Worm (Caenorhabditis elegans) whole organism, L2 larva: ENCODE measurements around the gene Y55F3AR.2.

Source experiments
- C34F6.9 ChIP-seq: fragments of 150-350 bp; optimal IDR thresholded peaks from 2 replicates; lab custom pipeline; 2014; ENCODE audit warnings: missing biosample characterization, missing genetic modification characterization
- F13H6.1 ChIP-seq: sonication (generic microtip); optimal IDR thresholded peaks from 2 replicates; lab custom pipeline; 2016; ENCODE audit warnings: missing genetic modification characterization, missing compliant biosample characterization
- R02D3.7 ChIP-seq: fragments of 150-350 bp; optimal IDR thresholded peaks from 2 replicates; lab custom pipeline; 2014; ENCODE audit warnings: missing biosample characterization, missing genetic modification characterization
- ZK546.5 ChIP-seq: sonication (generic microtip); optimal IDR thresholded peaks from 2 replicates; lab custom pipeline; 2017; ENCODE audit warnings: missing biosample characterization, missing genetic modification characterization
- alr-1 ChIP-seq: fragments of 150-350 bp; optimal IDR thresholded peaks from 2 replicates; lab custom pipeline; 2014; ENCODE audit warnings: missing biosample characterization, missing genetic modification characterization
- aly-2 ChIP-seq: fragments of 150-350 bp; optimal IDR thresholded peaks from 2 replicates; lab custom pipeline; 2014; ENCODE audit warnings: missing biosample characterization, missing genetic modification characterization
- ama-1 ChIP-seq: fragments of 150-350 bp; optimal IDR thresholded peaks from 2 replicates; lab custom pipeline; 2018; ENCODE audit warnings: inconsistent platforms
- blmp-1 ChIP-seq: sonication (generic microtip); optimal IDR thresholded peaks from 2 replicates; lab custom pipeline; 2017; ENCODE audit warnings: missing genetic modification characterization, mild to moderate bottlenecking, missing compliant biosample characterization, antibody characterized with exemption, moderate library complexity; ENCODE audit not compliant: insufficient read depth
- ceh-16 ChIP-seq: fragments of 150-350 bp; optimal IDR thresholded peaks from 2 replicates; lab custom pipeline; 2014; ENCODE audit warnings: missing biosample characterization, missing genetic modification characterization
- crh-2 ChIP-seq: sonication (generic microtip); optimal IDR thresholded peaks from 2 replicates; lab custom pipeline; 2017; ENCODE audit warnings: missing biosample characterization, missing genetic modification characterization
- dmd-4 ChIP-seq: sonication (generic microtip); optimal IDR thresholded peaks from 2 replicates; lab custom pipeline; 2017; ENCODE audit warnings: missing biosample characterization, missing genetic modification characterization
- egl-27 ChIP-seq: sonication (generic microtip); optimal IDR thresholded peaks from 3 replicates; lab custom pipeline; 2017; ENCODE audit warnings: missing biosample characterization, missing genetic modification reagents, missing genetic modification characterization
- elt-3 ChIP-seq: sonication (generic microtip); optimal IDR thresholded peaks from 2 replicates; lab custom pipeline; 2017; ENCODE audit warnings: missing biosample characterization, missing genetic modification characterization
- fos-1 ChIP-seq: fragments of 150-350 bp; optimal IDR thresholded peaks from 2 replicates; lab custom pipeline; 2014; ENCODE audit warnings: missing biosample characterization, missing genetic modification characterization
- gmeb-1 ChIP-seq: fragments of 150-350 bp; optimal IDR thresholded peaks from 2 replicates; lab custom pipeline; 2014; ENCODE audit warnings: missing biosample characterization, missing genetic modification characterization
- lin-11 ChIP-seq: fragments of 150-350 bp; sonication (generic microtip); optimal IDR thresholded peaks from 2 replicates; lab custom pipeline; 2014; ENCODE audit warnings: missing biosample characterization, missing genetic modification characterization, inconsistent platforms, mixed read lengths
- lin-13 ChIP-seq: fragments of 150-350 bp; optimal IDR thresholded peaks from 2 replicates; lab custom pipeline; 2014; ENCODE audit warnings: missing biosample characterization, missing genetic modification reagents, missing genetic modification characterization
- lin-39 ChIP-seq: fragments of 150-350 bp; optimal IDR thresholded peaks from 2 replicates; lab custom pipeline; 2014; ENCODE audit warnings: missing biosample characterization, missing genetic modification reagents, missing genetic modification characterization
- lsy-2 ChIP-seq, 2 experiments: fragments of 150-350 bp in 1 of 2; sonication (generic microtip) in 1 of 2; optimal IDR thresholded peaks; 2 replicates each; lab custom pipeline; 2014 to 2017; ENCODE audit warnings: missing biosample characterization in 2 of 2, missing genetic modification characterization in 2 of 2
- mbf-1 ChIP-seq: sonication (generic microtip); optimal IDR thresholded peaks from 2 replicates; lab custom pipeline; 2017; ENCODE audit warnings: missing biosample characterization, missing genetic modification characterization
- mdl-1 ChIP-seq, 2 experiments: fragments of 150-350 bp in 1 of 2; sonication (generic microtip) in 1 of 2; optimal IDR thresholded peaks; 2 replicates each; lab custom pipeline; 2017; ENCODE audit warnings: missing biosample characterization in 2 of 2, missing genetic modification characterization in 2 of 2
- nhr-10 ChIP-seq: sonication (generic microtip); optimal IDR thresholded peaks from 2 replicates; lab custom pipeline; 2017; ENCODE audit warnings: missing biosample characterization, missing genetic modification characterization
- nhr-12 ChIP-seq: fragments of 150-350 bp; optimal IDR thresholded peaks from 2 replicates; lab custom pipeline; 2014; ENCODE audit warnings: missing biosample characterization, missing genetic modification characterization
- nhr-21 ChIP-seq: fragments of 150-350 bp; optimal IDR thresholded peaks from 2 replicates; lab custom pipeline; 2014; ENCODE audit warnings: missing biosample characterization, missing genetic modification characterization
- nhr-23 ChIP-seq: fragments of 150-350 bp; optimal IDR thresholded peaks from 2 replicates; lab custom pipeline; 2014; ENCODE audit warnings: missing biosample characterization, missing genetic modification reagents, missing genetic modification characterization
- nhr-25 ChIP-seq: fragments of 150-350 bp; sonication (generic microtip); optimal IDR thresholded peaks from 3 replicates; lab custom pipeline; 2014; ENCODE audit warnings: missing biosample characterization, missing genetic modification characterization
- nhr-6 ChIP-seq: fragments of 150-350 bp; optimal IDR thresholded peaks from 2 replicates; lab custom pipeline; 2014; ENCODE audit warnings: missing biosample characterization, missing genetic modification characterization
- nhr-77 ChIP-seq: fragments of 150-350 bp; optimal IDR thresholded peaks from 2 replicates; lab custom pipeline; 2014; ENCODE audit warnings: missing biosample characterization, missing genetic modification characterization
- peb-1 ChIP-seq: fragments of 150-350 bp; optimal IDR thresholded peaks from 2 replicates; lab custom pipeline; 2014; ENCODE audit warnings: missing biosample characterization, missing genetic modification characterization
- sem-4 ChIP-seq: fragments of 150-350 bp; optimal IDR thresholded peaks from 2 replicates; lab custom pipeline; 2014; ENCODE audit warnings: missing biosample characterization, missing genetic modification reagents, missing genetic modification characterization
- skn-1 ChIP-seq: sonication (generic microtip); optimal IDR thresholded peaks from 2 replicates; lab custom pipeline; 2017; ENCODE audit warnings: missing biosample characterization, missing genetic modification characterization
- sma-9 ChIP-seq, 2 experiments: fragments of 150-350 bp in 1 of 2; sonication (generic microtip) in 1 of 2; optimal IDR thresholded peaks; 2 replicates each; lab custom pipeline; 2014 to 2016; ENCODE audit warnings: missing genetic modification characterization in 2 of 2, mild to moderate bottlenecking in 1 of 2, missing biosample characterization in 1 of 2, missing compliant biosample characterization in 1 of 2, missing genetic modification reagents in 1 of 2, moderate library complexity in 1 of 2
- unc-39 ChIP-seq: fragments of 150-350 bp; optimal IDR thresholded peaks from 2 replicates; lab custom pipeline; 2014; ENCODE audit warnings: missing biosample characterization, missing genetic modification characterization
- unc-55 ChIP-seq: fragments of 150-350 bp; sonication (generic microtip); optimal IDR thresholded peaks from 3 replicates; lab custom pipeline; 2014; ENCODE audit warnings: missing biosample characterization, missing genetic modification reagents, missing genetic modification characterization
- unc-62 ChIP-seq: fragments of 150-350 bp; optimal IDR thresholded peaks from 2 replicates; lab custom pipeline; 2014; ENCODE audit warnings: missing biosample characterization, missing genetic modification reagents, missing genetic modification characterization
- zag-1 ChIP-seq: fragments of 150-350 bp; optimal IDR thresholded peaks from 2 replicates; lab custom pipeline; 2014; ENCODE audit warnings: missing biosample characterization, missing genetic modification characterization
- ztf-1 ChIP-seq: fragments of 200-800 bp; sonication (Bioruptor generic); conservative IDR thresholded peaks from 2 replicates; pipeline ENCODE4 v1.3.6; 2022; ENCODE audit warnings: missing genetic modification characterization, missing compliant biosample characterization
- ztf-11 ChIP-seq: sonication (generic microtip); optimal IDR thresholded peaks from 2 replicates; lab custom pipeline; 2017; ENCODE audit warnings: missing biosample characterization, missing genetic modification characterization

Y55F3AR.2 gene

ce11 chrIV:1064289-1064848, 30.0 kb upstream of the Y55F3AR.2 start:
- no peak for TF ChIP-seq ztf-1 (GFP tag; lab: Robert Waterston, UW)
- TF ChIP-seq aly-2 (tag; lab: Kevin White, UChicago): no peak
- TF ChIP-seq unc-39 (tag; lab: Kevin White, UChicago): no peak
- TF ChIP-seq unc-55 (GFP tag; lab: Kevin White, UChicago): no peak
- no peak for TF ChIP-seq nhr-77 (tag; lab: Kevin White, UChicago)
- TF ChIP-seq mbf-1 (tag; lab: Kevin White, UChicago): no peak
- peak; percentile 1 for TF ChIP-seq lin-11
- TF ChIP-seq nhr-21 (tag; lab: Kevin White, UChicago): no peak

- TF ChIP-seq ceh-16 (tag; lab: Kevin White, UChicago) (no peak), elt-3 (tag; lab: Kevin White, UChicago) (no peak), blmp-1 (tag; lab: Kevin White, UChicago) (no peak), ama-1 (lab: Kevin White, UChicago) (no peak), R02D3.7 (tag; lab: Kevin White, UChicago) (no peak), dmd-4 (tag; lab: Kevin White, UChicago) (no peak), unc-62 (GFP tag; lab: Kevin White, UChicago) (no peak), mbf-1 (tag; lab: Kevin White, UChicago) (no peak), skn-1 (tag; lab: Kevin White, UChicago) (no peak), sma-9 (GFP tag; optimal IDR thresholded peaks at IDR 0.05; lab: Kevin White, UChicago) (no peak), sma-9 (tag; optimal IDR thresholded peaks at IDR 0.05; lab: Kevin White, UChicago) (no peak), sem-4 (tag; lab: Kevin White, UChicago) (no peak), aly-2 (tag; lab: Kevin White, UChicago) (no peak), egl-27 (tag; lab: Kevin White, UChicago) (no peak), ztf-1 (GFP tag; lab: Robert Waterston, UW) (no peak), gmeb-1 (tag; lab: Kevin White, UChicago) (no peak), nhr-77 (tag; lab: Kevin White, UChicago) (no peak), zag-1 (no peak)
Measured at ce11 chrIV:1065569-1065968, 28.8 kb upstream of the Y55F3AR.2 start.

ce11 chrIV:1067430-1067829, 26.9 kb upstream of the Y55F3AR.2 start, which contains the start of gene znf-782:
TSS of gene znf-782 (minus strand) at chrIV:1067525.
- TF ChIP-seq nhr-25 (tag; lab: Kevin White, UChicago): no peak
- no peak for TF ChIP-seq peb-1
- peak in 1 of 2 experiments; percentile 19 for TF ChIP-seq lsy-2 (tag; optimal IDR thresholded peaks at IDR 0.05; lab: Kevin White, UChicago)
- TF ChIP-seq mdl-1 (tag; optimal IDR thresholded peaks at IDR 0.05; lab: Kevin White, UChicago): peak; percentile 38 to 74
- no peak for TF ChIP-seq nhr-23 (tag; lab: Kevin White, UChicago)
- no peak for TF ChIP-seq lin-11
- peak; percentile 8 for TF ChIP-seq zag-1
- TF ChIP-seq alr-1 (tag; lab: Kevin White, UChicago): no peak
- TF ChIP-seq fos-1 (tag; lab: Kevin White, UChicago): peak; percentile 41
- TF ChIP-seq gmeb-1 (tag; lab: Kevin White, UChicago): no peak
- TF ChIP-seq aly-2 (tag; lab: Kevin White, UChicago): no peak
- TF ChIP-seq egl-27 (tag; lab: Kevin White, UChicago): no peak
- TF ChIP-seq blmp-1 (tag; lab: Kevin White, UChicago): no peak
- TF ChIP-seq F13H6.1: peak; percentile 75
- TF ChIP-seq crh-2 (tag; lab: Kevin White, UChicago): no peak
- TF ChIP-seq mbf-1 (tag; lab: Kevin White, UChicago): no peak
- TF ChIP-seq, all 48 proteins: peak for 5

- TF ChIP-seq ztf-11 (tag; lab: Kevin White, UChicago) (no peak), peb-1 (no peak), sma-9 (GFP tag; optimal IDR thresholded peaks at IDR 0.05; lab: Kevin White, UChicago) (no peak), sma-9 (tag; optimal IDR thresholded peaks at IDR 0.05; lab: Kevin White, UChicago) (no peak), dmd-4 (tag; lab: Kevin White, UChicago) (no peak), ZK546.5 (tag; lab: Kevin White, UChicago) (no peak), mbf-1 (tag; lab: Kevin White, UChicago) (no peak), lin-13 (GFP tag; lab: Kevin White, UChicago) (no peak), ceh-16 (tag; lab: Kevin White, UChicago) (no peak), C34F6.9 (tag; lab: Kevin White, UChicago) (no peak), nhr-6 (tag; lab: Kevin White, UChicago) (no peak), fos-1 (tag; lab: Kevin White, UChicago) (no peak), lin-39 (no peak), nhr-12 (tag; lab: Kevin White, UChicago) (no peak), nhr-10 (tag; lab: Kevin White, UChicago) (no peak)
- TF ChIP-seq, all 48 proteins: peak for 0
Measured at ce11 chrIV:1068730-1069244, 25.6 kb upstream of the Y55F3AR.2 start.
